Worm (Caenorhabditis elegans): ENCODE measurements around the gene C43F9.5.

Gene C43F9.5

ce11 chrIV:10620811-10621210, 30.3 kb upstream of the C43F9.5 start, which contains the start of gene R09H10.7:
R09H10.7 (plus strand) TSS chrIV:10621111.
- TF ChIP-seq zip-4 (GFP tag; optimal IDR thresholded peaks at IDR 0.05) (no peak), blmp-1 (tag; optimal IDR thresholded peaks at IDR 0.05) (no peak), hpl-2 (GFP tag; optimal IDR thresholded peaks at IDR 0.05) (no peak), irx-1 (tag; optimal IDR thresholded peaks at IDR 0.05) (no peak), ceh-82 (tag; optimal IDR thresholded peaks at IDR 0.05) (no peak)

- TF ChIP-seq skn-1 (tag; optimal IDR thresholded peaks at IDR 0.05) (no peak), lin-13 (GFP tag; optimal IDR thresholded peaks at IDR 0.05) (no peak), snu-23 (GFP tag; optimal IDR thresholded peaks at IDR 0.05) (peak; percentile 24), efl-3 (GFP tag; optimal IDR thresholded peaks at IDR 0.05) (no peak), ceh-63 (GFP tag; optimal IDR thresholded peaks at IDR 0.05) (no peak), C34B4.2 (tag; optimal IDR thresholded peaks at IDR 0.05) (no peak), nhr-71 (tag; optimal IDR thresholded peaks at IDR 0.05) (no peak), nhr-19 (GFP tag; conservative IDR thresholded peaks at IDR 0.05) (no peak), rnt-1 (tag; optimal IDR thresholded peaks at IDR 0.05) (no peak), ceh-8 (GFP tag; optimal IDR thresholded peaks at IDR 0.05) (no peak), nhr-85 (tag) (peak; percentile 66), hlh-4 (tag; optimal IDR thresholded peaks at IDR 0.05) (no peak), grh-1 (GFP tag; IDR thresholded peaks at IDR 0.05) (no peak), lin-14 (GFP tag; optimal IDR thresholded peaks at IDR 0.05) (peak; percentile 65), sup-37 (GFP tag; optimal IDR thresholded peaks at IDR 0.05) (no peak), nhr-28 (tag; optimal IDR thresholded peaks at IDR 0.05) (no peak), efl-1 (optimal IDR thresholded peaks at IDR 0.05) (no peak), efl-1 (GFP tag; optimal IDR thresholded peaks at IDR 0.05 in 1 of 2) (peak in 1 of 2 experiments; percentile 18), lin-35 (GFP tag; optimal IDR thresholded peaks at IDR 0.05) (peak in 1 of 2 experiments; percentile 12), pqm-1 (tag; optimal IDR thresholded peaks at IDR 0.05) (no peak), fos-1 (tag; optimal IDR thresholded peaks at IDR 0.05) (no peak), unc-86 (tag; optimal IDR thresholded peaks at IDR 0.05) (no peak), fkh-4 (tag; optimal IDR thresholded peaks at IDR 0.05; ENCODE audit: borderline replicate concordance) (no peak), elt-2 (tag; optimal IDR thresholded peaks at IDR 0.05) (no peak), dsc-1 (tag; optimal IDR thresholded peaks at IDR 0.05) (no peak), unc-130 (tag; optimal IDR thresholded peaks at IDR 0.05) (no peak), blmp-1 (tag; optimal IDR thresholded peaks at IDR 0.05) (peak; percentile 44), nhr-20 (tag; optimal IDR thresholded peaks at IDR 0.05) (peak; percentile 50), elt-3 (tag; optimal IDR thresholded peaks at IDR 0.05) (peak in 1 of 6 experiments; percentile 46), nhr-11 (tag; optimal IDR thresholded peaks at IDR 0.05) (no peak)
Measured at ce11 chrIV:10617099-10617498, 26.6 kb upstream of the C43F9.5 start.

- TF ChIP-seq pag-3 (tag; optimal IDR thresholded peaks at IDR 0.05; ENCODE audit: borderline replicate concordance, insufficient read depth) (no peak), egl-13 (tag; optimal IDR thresholded peaks at IDR 0.05) (no peak), elt-3 (tag; optimal IDR thresholded peaks at IDR 0.05) (peak in 1 of 6 experiments; percentile 57), blmp-1 (tag; optimal IDR thresholded peaks at IDR 0.05) (peak; percentile 76), irx-1 (tag; optimal IDR thresholded peaks at IDR 0.05) (no peak), efl-1 (optimal IDR thresholded peaks at IDR 0.05) (no peak), efl-1 (GFP tag; optimal IDR thresholded peaks at IDR 0.05 in 1 of 2) (peak in 1 of 2 experiments; percentile 21), hpl-2 (GFP tag; optimal IDR thresholded peaks at IDR 0.05) (no peak)
Measured at ce11 chrIV:10616366-10616765, 25.8 kb upstream of the C43F9.5 start.

- TF ChIP-seq nhr-12 (tag; optimal IDR thresholded peaks at IDR 0.05), result no peak
- TF ChIP-seq C34B4.2 (tag; optimal IDR thresholded peaks at IDR 0.05), result no peak
- TF ChIP-seq nhr-85 (tag), result peak; percentile 50
Measured at ce11 chrIV:10614918-10615477, 24.4 kb upstream of the C43F9.5 start, which contains the start of gene ptr-14. ptr-14 (plus strand) TSS chrIV:10615427.
